Worm (Caenorhabditis elegans): Measurements from ENCODE around the gene Y38H6C.21.

ce11 chrV:20580511-20581040, 25.5 kb upstream of the Y38H6C.21 start, which contains the start of gene F26F2.7:
- peak; percentile 68 for TF ChIP-seq F13H6.1 (tag; optimal IDR thresholded peaks at IDR 0.05)
- no peak for TF ChIP-seq nhr-237 (tag; optimal IDR thresholded peaks at IDR 0.05)
- TF ChIP-seq ama-1 (optimal IDR thresholded peaks at IDR 0.05) = no peak
- TF ChIP-seq snpc-4 (tag; optimal IDR thresholded peaks at IDR 0.05) = peak; percentile 43
- TF ChIP-seq lin-39 (tag; optimal IDR thresholded peaks at IDR 0.05) = no peak
- TF ChIP-seq aly-2 (tag; optimal IDR thresholded peaks at IDR 0.05) = no peak
- no peak for TF ChIP-seq elt-3 (tag; optimal IDR thresholded peaks at IDR 0.05)
- no peak for TF ChIP-seq nhr-10 (tag; optimal IDR thresholded peaks at IDR 0.05)
- TF ChIP-seq unc-39 (tag; optimal IDR thresholded peaks at IDR 0.05) = no peak
- TF ChIP-seq nhr-11 (tag; optimal IDR thresholded peaks at IDR 0.05) = no peak
- peak; percentile 61 for TF ChIP-seq mab-5 (tag; optimal IDR thresholded peaks at IDR 0.05)
- no peak for TF ChIP-seq nhr-77 (tag; optimal IDR thresholded peaks at IDR 0.05)
- no peak for TF ChIP-seq elt-1 (tag; optimal IDR thresholded peaks at IDR 0.05)

Data from whole organism, L2 larva.